Fruit fly (Drosophila melanogaster) whole organism, prepupa: ENCODE results near the gene Agpat2.
A peak's percentile ranks its signal among the peaks of the same experiment; 100 is the strongest.

Experiments used
- Blimp-1 ChIP-seq: fragments of 200-800 bp; sonication (Bioruptor generic); optimal IDR thresholded peaks from 3 replicates; lab custom pipeline; 2017; ENCODE audit warnings: missing biosample characterization, missing genetic modification characterization, mild to moderate bottlenecking, moderate library complexity, missing genetic modification reagents
- CG10631 ChIP-seq: fragments of 200-800 bp; sonication (Bioruptor generic); optimal IDR thresholded peaks from 2 replicates; lab custom pipeline; 2016; ENCODE audit warnings: missing biosample characterization, missing genetic modification characterization
- CG10669 ChIP-seq: fragments of 200-800 bp; sonication (Bioruptor generic); optimal IDR thresholded peaks from 3 replicates; lab custom pipeline; 2018; ENCODE audit warnings: missing biosample characterization, mild to moderate bottlenecking, missing genetic modification characterization, moderate library complexity
- CG11762 ChIP-seq: fragments of 200-800 bp; sonication (Bioruptor generic); optimal IDR thresholded peaks from 3 replicates; lab custom pipeline; 2016; ENCODE audit warnings: missing biosample characterization, missing genetic modification characterization; ENCODE audit not compliant: insufficient read depth
- CG11902 ChIP-seq: fragments of 200-800 bp; sonication (Bioruptor generic); optimal IDR thresholded peaks from 3 replicates; lab custom pipeline; 2016; ENCODE audit warnings: missing biosample characterization, missing genetic modification characterization
- CG15336 ChIP-seq: fragments of 200-800 bp; sonication (Bioruptor generic); IDR thresholded peaks from 2 replicates; pipeline ENCODE4 v1.3.6; 2022; ENCODE audit warnings: missing biosample characterization, missing genetic modification characterization
- CG1621 ChIP-seq: fragments of 200-800 bp; sonication (Bioruptor generic); optimal IDR thresholded peaks from 3 replicates; lab custom pipeline; 2018; ENCODE audit warnings: missing biosample characterization, mild to moderate bottlenecking, missing genetic modification characterization
- CG16779 ChIP-seq: fragments of 200-800 bp; sonication (Bioruptor generic); optimal IDR thresholded peaks from 3 replicates; lab custom pipeline; 2017; ENCODE audit warnings: missing biosample characterization, mild to moderate bottlenecking, missing genetic modification characterization
- CG3032 ChIP-seq: fragments of 200-800 bp; optimal IDR thresholded peaks from 2 replicates; lab custom pipeline; 2019; ENCODE audit warnings: missing biosample characterization, mild to moderate bottlenecking, missing genetic modification characterization, moderate library complexity
- CG31627 ChIP-seq: fragments of 200-800 bp; sonication (Bioruptor generic); optimal IDR thresholded peaks from 3 replicates; lab custom pipeline; 2016; ENCODE audit warnings: missing biosample characterization, missing genetic modification characterization
- CG32006 ChIP-seq: fragments of 200-800 bp; sonication (Bioruptor generic); optimal IDR thresholded peaks from 3 replicates; lab custom pipeline; 2017; ENCODE audit warnings: missing biosample characterization, mild to moderate bottlenecking, missing genetic modification characterization
- CG34406 ChIP-seq: fragments of 200-800 bp; sonication (Bioruptor generic); optimal IDR thresholded peaks from 3 replicates; lab custom pipeline; 2016; ENCODE audit warnings: missing biosample characterization, missing genetic modification characterization
- CG4318 ChIP-seq: fragments of 200-800 bp; sonication (Bioruptor generic); optimal IDR thresholded peaks from 3 replicates; lab custom pipeline; 2017; ENCODE audit warnings: missing biosample characterization, mild to moderate bottlenecking, missing genetic modification characterization
- CG6163 ChIP-seq: fragments of 200-800 bp; sonication (Bioruptor generic); IDR thresholded peaks from 3 replicates; pipeline ENCODE4 v1.3.6; 2022; ENCODE audit warnings: missing biosample characterization, missing genetic modification characterization
- CG6276 ChIP-seq: fragments of 200-800 bp; sonication (Bioruptor generic); optimal IDR thresholded peaks from 2 replicates; lab custom pipeline; 2017; ENCODE audit warnings: missing biosample characterization, mild to moderate bottlenecking, missing genetic modification characterization
- CG6792 ChIP-seq: fragments of 200-800 bp; sonication (Bioruptor generic); optimal IDR thresholded peaks from 3 replicates; lab custom pipeline; 2016; ENCODE audit warnings: missing biosample characterization, missing genetic modification characterization
- CG6854 ChIP-seq: fragments of 200-800 bp; sonication (Bioruptor generic); optimal IDR thresholded peaks from 2 replicates; lab custom pipeline; 2017; ENCODE audit warnings: missing biosample characterization, mild to moderate bottlenecking, missing genetic modification characterization
- CG7368 ChIP-seq: fragments of 200-800 bp; sonication (Bioruptor generic); optimal IDR thresholded peaks from 3 replicates; lab custom pipeline; 2016; ENCODE audit warnings: missing biosample characterization, missing genetic modification characterization
- CG8119 ChIP-seq: fragments of 200-800 bp; sonication (Bioruptor generic); IDR thresholded peaks from 3 replicates; pipeline ENCODE4 v1.3.6; 2022; ENCODE audit warnings: missing biosample characterization, missing genetic modification characterization
- CG8319 ChIP-seq: fragments of 200-800 bp; sonication (Bioruptor generic); optimal IDR thresholded peaks from 3 replicates; lab custom pipeline; 2016; ENCODE audit warnings: missing biosample characterization, missing genetic modification characterization
- CG8632 ChIP-seq: fragments of 200-800 bp; sonication (Bioruptor generic); optimal IDR thresholded peaks from 3 replicates; lab custom pipeline; 2016; ENCODE audit warnings: missing biosample characterization, missing genetic modification characterization
- CG9139 ChIP-seq: fragments of 200-800 bp; sonication (Bioruptor generic); optimal IDR thresholded peaks from 3 replicates; lab custom pipeline; 2017; ENCODE audit warnings: missing biosample characterization, mild to moderate bottlenecking, missing genetic modification characterization
- Eip75B ChIP-seq: fragments of 200-800 bp; sonication (Bioruptor generic); optimal IDR thresholded peaks from 3 replicates; lab custom pipeline; 2016; ENCODE audit warnings: missing biosample characterization, missing genetic modification characterization
- Eip78C ChIP-seq: fragments of 200-800 bp; sonication (Bioruptor generic); peaks from one replicate; lab custom pipeline; 2016; ENCODE audit warnings: missing biosample characterization, missing genetic modification characterization
- Eip93F ChIP-seq: fragments of 200-800 bp; sonication (Bioruptor generic); optimal IDR thresholded peaks from 2 replicates; lab custom pipeline; 2016; ENCODE audit warnings: missing biosample characterization, mild to moderate bottlenecking, missing genetic modification characterization
- Ets96B ChIP-seq: fragments of 200-800 bp; optimal IDR thresholded peaks from 2 replicates; lab custom pipeline; 2019; ENCODE audit warnings: missing biosample characterization, mild to moderate bottlenecking, missing genetic modification characterization, moderate library complexity
- Gug ChIP-seq: fragments of 200-800 bp; sonication (Bioruptor generic); IDR thresholded peaks from 2 replicates; pipeline ENCODE4 v1.3.6; 2022; ENCODE audit warnings: missing biosample characterization, missing genetic modification characterization
- Hr38 ChIP-seq: sonication (Bioruptor generic); optimal IDR thresholded peaks from 2 replicates; lab custom pipeline; 2016; ENCODE audit warnings: missing biosample characterization, missing genetic modification characterization
- Hr39 ChIP-seq: fragments of 200-800 bp; sonication (Bioruptor generic); optimal IDR thresholded peaks from 2 replicates; lab custom pipeline; 2016; ENCODE audit warnings: missing biosample characterization, missing genetic modification characterization
- Met ChIP-seq: fragments of 200-800 bp; sonication (Bioruptor generic); optimal IDR thresholded peaks from 3 replicates; lab custom pipeline; 2016; ENCODE audit warnings: missing biosample characterization, missing genetic modification characterization
- OdsH ChIP-seq: fragments of 200-800 bp; sonication (Bioruptor generic); optimal IDR thresholded peaks from 3 replicates; lab custom pipeline; 2016; ENCODE audit warnings: missing biosample characterization, missing genetic modification characterization
- Sox102F ChIP-seq: fragments of 200-800 bp; sonication (Bioruptor generic); optimal IDR thresholded peaks from 2 replicates; lab custom pipeline; 2016; ENCODE audit warnings: missing biosample characterization, mild to moderate bottlenecking, missing genetic modification characterization
- Sox15 ChIP-seq: fragments of 200-800 bp; sonication (Bioruptor generic); optimal IDR thresholded peaks from 3 replicates; lab custom pipeline; 2016; ENCODE audit warnings: missing biosample characterization, missing genetic modification characterization
- achi ChIP-seq: fragments of 200-800 bp; sonication (Bioruptor generic); optimal IDR thresholded peaks from 3 replicates; lab custom pipeline; 2016; ENCODE audit warnings: missing biosample characterization, missing genetic modification characterization
- acj6 ChIP-seq: fragments of 200-800 bp; sonication (Bioruptor generic); optimal IDR thresholded peaks from 3 replicates; lab custom pipeline; 2016; ENCODE audit warnings: missing biosample characterization, missing genetic modification characterization
- cyc ChIP-seq: fragments of 200-800 bp; sonication (Bioruptor generic); optimal IDR thresholded peaks from 3 replicates; lab custom pipeline; 2016; ENCODE audit warnings: missing biosample characterization, missing genetic modification characterization
- dac ChIP-seq: fragments of 200-800 bp; sonication (Bioruptor generic); optimal IDR thresholded peaks from 2 replicates; lab custom pipeline; 2017; ENCODE audit warnings: missing biosample characterization, mild to moderate bottlenecking, missing genetic modification characterization
- dsx ChIP-seq: fragments of 200-800 bp; optimal IDR thresholded peaks from 3 replicates; lab custom pipeline; 2019; ENCODE audit warnings: missing biosample characterization, mild to moderate bottlenecking, missing genetic modification characterization, moderate library complexity; ENCODE audit not compliant: poor library complexity, severe bottlenecking
- eg ChIP-seq: fragments of 200-800 bp; sonication (Bioruptor generic); IDR thresholded peaks from 3 replicates; pipeline ENCODE4 v1.3.6; 2022; ENCODE audit warnings: missing biosample characterization, missing genetic modification characterization
- esn ChIP-seq: fragments of 200-800 bp; sonication (Bioruptor generic); optimal IDR thresholded peaks from 2 replicates; lab custom pipeline; 2016; ENCODE audit warnings: missing biosample characterization, mild to moderate bottlenecking, missing genetic modification characterization, moderate library complexity
- fd85E ChIP-seq: fragments of 200-800 bp; sonication (Bioruptor generic); optimal IDR thresholded peaks from 3 replicates; lab custom pipeline; 2016; ENCODE audit warnings: missing biosample characterization, missing genetic modification characterization
- fkh ChIP-seq: fragments of 200-800 bp; sonication (Bioruptor generic); optimal IDR thresholded peaks from 3 replicates; lab custom pipeline; 2017; ENCODE audit warnings: missing biosample characterization, mild to moderate bottlenecking, missing genetic modification characterization, moderate library complexity
- lz ChIP-seq: fragments of 200-800 bp; sonication (Bioruptor generic); optimal IDR thresholded peaks from 3 replicates; lab custom pipeline; 2016; ENCODE audit warnings: missing biosample characterization, missing genetic modification characterization
- net ChIP-seq: fragments of 200-800 bp; sonication (Bioruptor generic); optimal IDR thresholded peaks from 3 replicates; lab custom pipeline; 2016; ENCODE audit warnings: missing biosample characterization, missing genetic modification characterization
- pdm3 ChIP-seq: fragments of 200-800 bp; sonication (Bioruptor generic); optimal IDR thresholded peaks from 3 replicates; lab custom pipeline; 2016; ENCODE audit warnings: missing biosample characterization, missing genetic modification characterization
- salr ChIP-seq, 2 experiments: fragments of 200-800 bp; sonication (Bioruptor generic); optimal IDR thresholded peaks; 3 replicates each; lab custom pipeline; 2016 to 2018; ENCODE audit warnings: missing biosample characterization in 2 of 2, missing genetic modification characterization in 2 of 2, mild to moderate bottlenecking in 1 of 2
- ss ChIP-seq, 2 experiments: fragments of 200-800 bp; sonication (Bioruptor generic); optimal IDR thresholded peaks; 2 replicates in 1 of 2; 3 replicates in 1 of 2; lab custom pipeline; 2017 to 2018; ENCODE audit warnings: mild to moderate bottlenecking in 2 of 2, missing biosample characterization in 2 of 2, missing genetic modification characterization in 2 of 2, moderate library complexity in 1 of 2
- svp ChIP-seq: fragments of 200-800 bp; sonication (Bioruptor generic); peaks from one replicate; lab custom pipeline; 2016; ENCODE audit warnings: missing biosample characterization, missing genetic modification characterization
- vri ChIP-seq: fragments of 200-800 bp; sonication (Bioruptor generic); optimal IDR thresholded peaks from 3 replicates; lab custom pipeline; 2016; ENCODE audit warnings: missing biosample characterization, mild to moderate bottlenecking, missing genetic modification characterization

Gene Agpat2

DNA sequence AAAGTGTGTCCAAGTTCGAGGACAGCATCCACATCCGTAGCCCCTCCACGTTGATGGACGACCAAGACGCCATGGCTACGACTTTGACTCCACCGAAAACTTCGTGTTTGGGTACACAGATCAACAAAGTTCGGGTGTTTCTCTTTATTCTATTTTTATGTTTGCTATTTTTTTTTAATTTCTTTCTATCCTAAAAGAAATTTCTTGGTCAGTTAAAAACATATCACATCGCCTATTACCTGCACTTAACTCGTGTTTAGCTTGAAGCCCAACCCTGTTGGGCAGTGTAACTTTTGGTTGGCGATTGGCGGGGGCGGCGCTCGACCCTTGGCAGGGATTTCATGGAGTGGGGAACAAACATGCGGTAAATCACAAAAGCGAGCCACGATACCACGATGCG, 9.7 kb upstream of the Agpat2 start (continued):
- TF ChIP-seq achi (GFP tag; lab: Kevin White, UChicago) (peak; percentile 68), esn (peak; percentile 84), fkh (GFP tag; lab: Kevin White, UChicago) (no peak), CG4318 (no peak), acj6 (GFP tag; lab: Kevin White, UChicago) (peak; percentile 59), eg (GFP tag; lab: Robert Waterston, UW) (peak; percentile 75), CG10631 (GFP tag; lab: Kevin White, UChicago) (peak; percentile 63), Blimp-1 (GFP tag; lab: Kevin White, UChicago) (peak; percentile 58)
- TF ChIP-seq, all 60 proteins: peak for 56

DNA sequence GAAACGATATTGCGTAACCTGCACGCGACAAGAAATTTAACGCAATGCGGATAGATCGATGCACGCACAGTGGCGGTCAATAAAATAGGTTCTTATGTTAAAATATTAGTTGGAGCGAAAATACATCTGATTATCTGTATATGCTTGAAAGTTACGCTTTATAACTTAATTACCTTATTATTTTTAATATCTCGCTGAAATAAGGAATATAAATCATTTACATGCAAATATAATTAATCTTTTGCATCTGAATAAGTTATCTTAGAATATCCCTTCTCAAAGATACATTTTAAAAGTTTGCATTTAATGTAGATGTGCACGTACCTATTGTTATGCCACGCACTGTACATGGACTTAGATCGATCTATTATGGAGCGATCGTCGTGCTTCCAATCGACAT, 7.9 kb upstream of the Agpat2 start:
- peak; percentile 55 for TF ChIP-seq Eip75B (GFP tag; lab: Kevin White, UChicago)
- peak; percentile 64 for TF ChIP-seq net (GFP tag; lab: Kevin White, UChicago)
- peak; percentile 1 for TF ChIP-seq CG11902 (GFP tag; lab: Kevin White, UChicago)
- TF ChIP-seq dac (GFP tag; lab: Kevin White, UChicago), result no peak
- peak; percentile 35 for TF ChIP-seq CG6792 (GFP tag; lab: Kevin White, UChicago)
- peak; percentile 93 for TF ChIP-seq Eip78C (GFP tag; lab: Kevin White, UChicago)
- TF ChIP-seq CG8632 (GFP tag; lab: Kevin White, UChicago), result peak; percentile 47
- TF ChIP-seq CG16779, result peak; percentile 51
- TF ChIP-seq CG34406, result peak; percentile 53
- TF ChIP-seq CG6276 (GFP tag; lab: Kevin White, UChicago), result peak; percentile 64
- TF ChIP-seq vri (GFP tag; lab: Kevin White, UChicago), result peak; percentile 24
- peak; percentile 49 for TF ChIP-seq Met (GFP tag; lab: Kevin White, UChicago)
- TF ChIP-seq CG10669 (GFP tag; lab: Kevin White, UChicago), result peak; percentile 61
- peak; percentile 40 for TF ChIP-seq lz
- TF ChIP-seq fd85E (GFP tag; lab: Kevin White, UChicago), result no peak
- no peak for TF ChIP-seq CG7368 (GFP tag; lab: Kevin White, UChicago)
- TF ChIP-seq CG8119 (GFP tag; lab: Robert Waterston, UW), result peak; percentile 85
- TF ChIP-seq Blimp-1 (GFP tag; lab: Kevin White, UChicago), result no peak
- TF ChIP-seq fkh (GFP tag; lab: Kevin White, UChicago), result no peak
- TF ChIP-seq dsx (GFP tag; lab: Kevin White, UChicago), result peak; percentile 65
- TF ChIP-seq cyc, result peak; percentile 6
- TF ChIP-seq Sox102F (GFP tag; lab: Kevin White, UChicago), result no peak
- peak; percentile 54 to 57 for TF ChIP-seq ss (GFP tag; optimal IDR thresholded peaks at IDR 0.05; lab: Kevin White, UChicago)
- peak; percentile 26; the same call in 1 of the 2 replicates for TF ChIP-seq Gug
- peak; percentile 59; the same call in 2 of the 3 replicates for TF ChIP-seq CG6163 (GFP tag; lab: Robert Waterston, UW)
- TF ChIP-seq Ets96B (tag; lab: Kevin White, UChicago), result peak; percentile 76
- TF ChIP-seq CG10631 (GFP tag; lab: Kevin White, UChicago), result peak; percentile 70
- TF ChIP-seq svp (GFP tag; lab: Kevin White, UChicago), result peak; percentile 72
- TF ChIP-seq CG1621, result peak; percentile 49
- TF ChIP-seq CG3032 (tag; lab: Kevin White, UChicago), result peak; percentile 79
- no peak for TF ChIP-seq CG8319 (GFP tag; lab: Kevin White, UChicago)
- TF ChIP-seq CG9139, result peak; percentile 7
- TF ChIP-seq CG11762 (GFP tag; lab: Kevin White, UChicago), result peak; percentile 36
- peak in 1 of 2 experiments; percentile 72 for TF ChIP-seq salr (GFP tag; optimal IDR thresholded peaks at IDR 0.05; lab: Kevin White, UChicago)
- TF ChIP-seq esn, result peak; percentile 48
- TF ChIP-seq Eip93F (GFP tag; lab: Kevin White, UChicago), result no peak
- peak; percentile 65 for TF ChIP-seq OdsH (GFP tag; lab: Kevin White, UChicago)
- peak; percentile 77 for TF ChIP-seq CG15336 (GFP tag; lab: Robert Waterston, UW)
- peak; percentile 25 for TF ChIP-seq CG31627 (GFP tag; lab: Kevin White, UChicago)
- TF ChIP-seq CG6854 (GFP tag; lab: Kevin White, UChicago), result no peak
- TF ChIP-seq CG32006 (GFP tag; lab: Kevin White, UChicago), result peak; percentile 81
- TF ChIP-seq Hr38 (GFP tag; lab: Kevin White, UChicago), result no peak
- 0 out of 3 replicates have a peak, but pooled peaks have one; percentile 40 for TF ChIP-seq eg (GFP tag; lab: Robert Waterston, UW)
- peak; percentile 59 for TF ChIP-seq pdm3
- peak; percentile 38 for TF ChIP-seq Hr39 (GFP tag; lab: Kevin White, UChicago)
- no peak for TF ChIP-seq Sox15 (GFP tag; lab: Kevin White, UChicago)
